Fruit fly (Drosophila melanogaster) whole organism, embryonic: ENCODE measurements around the gene CG4467.

ENCODE experiments used
- B-H2 ChIP-seq: fragments of 200-800 bp; sonication (Bioruptor generic); optimal IDR thresholded peaks from 2 replicates; lab custom pipeline; 2018; ENCODE audit warnings: missing biosample characterization, mild to moderate bottlenecking, missing genetic modification characterization
- Bgb ChIP-seq: fragments of 200-800 bp; sonication (Bioruptor generic); IDR thresholded peaks from 2 replicates; pipeline ENCODE4 v1.3.6; 2022; ENCODE audit warnings: missing biosample characterization, missing genetic modification characterization; ENCODE audit not compliant: partially characterized antibody
- CG10543 ChIP-seq: fragments of 200-800 bp; sonication (Bioruptor generic); optimal IDR thresholded peaks from 3 replicates; lab custom pipeline; 2017; ENCODE audit warnings: missing biosample characterization, mild to moderate bottlenecking, missing genetic modification characterization, moderate library complexity
- CG12071 ChIP-seq: fragments of 200-800 bp; sonication (Bioruptor generic); optimal IDR thresholded peaks from 3 replicates; lab custom pipeline; 2018; ENCODE audit warnings: missing biosample characterization, mild to moderate bottlenecking, missing genetic modification characterization
- CG13894 ChIP-seq: fragments of 200-800 bp; sonication (Bioruptor generic); optimal IDR thresholded peaks from 3 replicates; lab custom pipeline; 2018; ENCODE audit warnings: missing biosample characterization, mild to moderate bottlenecking, missing genetic modification characterization, moderate library complexity
- CG14050 ChIP-seq: fragments of 200-800 bp; sonication (Bioruptor generic); IDR thresholded peaks from 3 replicates; pipeline ENCODE4 v1.3.6; 2022; ENCODE audit warnings: missing biosample characterization, missing genetic modification characterization
- CG18599 ChIP-seq: fragments of 200-800 bp; sonication (Bioruptor generic); optimal IDR thresholded peaks from 3 replicates; lab custom pipeline; 2017; ENCODE audit warnings: missing biosample characterization, missing genetic modification characterization, mild to moderate bottlenecking, moderate library complexity, missing genetic modification reagents
- CG3163 ChIP-seq: fragments of 200-800 bp; sonication (Bioruptor generic); optimal IDR thresholded peaks from 3 replicates; lab custom pipeline; 2016; ENCODE audit warnings: missing biosample characterization, missing genetic modification characterization
- CG32772 ChIP-seq: fragments of 200-800 bp; sonication (Bioruptor generic); IDR thresholded peaks from 2 replicates; pipeline ENCODE4 v1.3.6; 2022; ENCODE audit warnings: missing biosample characterization, missing genetic modification characterization
- CG33557 ChIP-seq: fragments of 200-800 bp; sonication (Bioruptor generic); optimal IDR thresholded peaks from 2 replicates; lab custom pipeline; 2019; ENCODE audit warnings: missing biosample characterization, mild to moderate bottlenecking, missing genetic modification characterization, moderate library complexity
- CG42726 ChIP-seq: fragments of 200-800 bp; sonication (Bioruptor generic); IDR thresholded peaks from 2 replicates; pipeline ENCODE4 v1.3.6; 2022; ENCODE audit warnings: missing biosample characterization, missing genetic modification characterization; ENCODE audit not compliant: partially characterized antibody
- CG7556 ChIP-seq: fragments of 200-800 bp; sonication (Bioruptor generic); optimal IDR thresholded peaks from 2 replicates; lab custom pipeline; 2017; ENCODE audit warnings: missing biosample characterization, mild to moderate bottlenecking, missing genetic modification characterization
- CG7786 ChIP-seq: fragments of 200-800 bp; sonication (Bioruptor generic); optimal IDR thresholded peaks from 2 replicates; lab custom pipeline; 2016; ENCODE audit warnings: missing biosample characterization, missing genetic modification characterization
- CG7963 ChIP-seq: fragments of 200-800 bp; sonication (Bioruptor generic); IDR thresholded peaks from 3 replicates; pipeline ENCODE4 v1.3.6; 2022; ENCODE audit warnings: missing biosample characterization, missing genetic modification characterization; ENCODE audit not compliant: partially characterized antibody
- CG9437 ChIP-seq: fragments of 200-800 bp; sonication (Bioruptor generic); optimal IDR thresholded peaks from 2 replicates; lab custom pipeline; 2018; ENCODE audit warnings: missing biosample characterization, mild to moderate bottlenecking, missing genetic modification characterization
- CG9876 ChIP-seq: fragments of 200-800 bp; sonication (Bioruptor generic); optimal IDR thresholded peaks from 2 replicates; lab custom pipeline; 2016; ENCODE audit warnings: missing biosample characterization, missing genetic modification characterization
- CHES-1-like ChIP-seq: fragments of 200-800 bp; sonication (Bioruptor generic); optimal IDR thresholded peaks from 2 replicates; lab custom pipeline; 2016; ENCODE audit warnings: missing biosample characterization, missing genetic modification characterization
- Camta ChIP-seq: fragments of 200-800 bp; sonication (Bioruptor generic); optimal IDR thresholded peaks from 2 replicates; lab custom pipeline; 2016; ENCODE audit warnings: missing biosample characterization, missing genetic modification characterization
- CoRest ChIP-seq: fragments of 200-800 bp; sonication (Bioruptor generic); optimal IDR thresholded peaks from 3 replicates; lab custom pipeline; 2018; ENCODE audit warnings: missing biosample characterization, mild to moderate bottlenecking, missing genetic modification characterization, moderate library complexity
- D19A ChIP-seq: fragments of 200-800 bp; optimal IDR thresholded peaks from 3 replicates; lab custom pipeline; 2019; ENCODE audit warnings: missing biosample characterization, mild to moderate bottlenecking, missing genetic modification characterization, moderate library complexity
- Fer1 ChIP-seq: fragments of 200-800 bp; sonication (Bioruptor generic); optimal IDR thresholded peaks from 2 replicates; lab custom pipeline; 2017; ENCODE audit warnings: missing biosample characterization, mild to moderate bottlenecking, missing genetic modification characterization
- H2.0 ChIP-seq: fragments of 200-800 bp; sonication (Bioruptor generic); IDR thresholded peaks from 2 replicates; pipeline ENCODE4 v1.3.6; 2022; ENCODE audit warnings: missing biosample characterization, missing genetic modification characterization
- HLH4C ChIP-seq: fragments of 200-800 bp; sonication (Bioruptor generic); IDR thresholded peaks from 3 replicates; pipeline ENCODE4 v1.3.6; 2022; ENCODE audit warnings: missing biosample characterization, missing genetic modification characterization; ENCODE audit not compliant: partially characterized antibody
- Hand ChIP-seq: fragments of 200-800 bp; sonication (Bioruptor generic); optimal IDR thresholded peaks from 2 replicates; lab custom pipeline; 2017; ENCODE audit warnings: mild to moderate bottlenecking, missing biosample characterization, missing genetic modification reagents, missing genetic modification characterization
- Hmr ChIP-seq: fragments of 200-800 bp; sonication (Bioruptor generic); optimal IDR thresholded peaks from 3 replicates; lab custom pipeline; 2017; ENCODE audit warnings: mild to moderate bottlenecking, missing biosample characterization, missing genetic modification reagents, missing genetic modification characterization
- TFAM ChIP-seq: fragments of 200-800 bp; sonication (Bioruptor generic); optimal IDR thresholded peaks from 2 replicates; lab custom pipeline; 2017; ENCODE audit warnings: missing biosample characterization, missing genetic modification characterization, inconsistent platforms
- Trl ChIP-seq, 3 experiments: fragments of >200 bp in 2 of 3; fragments of 200-800 bp in 1 of 3; sonication (Bioruptor generic) in 1 of 3; optimal IDR thresholded peaks; 2 replicates in 1 of 3; 3 replicates in 2 of 3; lab custom pipeline; 2016 to 2017; ENCODE audit warnings: missing biosample characterization in 1 of 3, missing genetic modification characterization in 1 of 3
- abd-A ChIP-seq: fragments of 200-800 bp; sonication (Bioruptor generic); optimal IDR thresholded peaks from 3 replicates; lab custom pipeline; 2019; ENCODE audit warnings: missing biosample characterization, mild to moderate bottlenecking, missing genetic modification characterization, moderate library complexity
- az2 ChIP-seq: fragments of 200-800 bp; sonication (Bioruptor generic); optimal IDR thresholded peaks from 3 replicates; lab custom pipeline; 2016; ENCODE audit warnings: missing biosample characterization, missing genetic modification characterization
- cas ChIP-seq: fragments of 200-800 bp; sonication (Bioruptor generic); IDR thresholded peaks from 2 replicates; pipeline ENCODE4 v1.3.6; 2022; ENCODE audit warnings: missing biosample characterization, missing genetic modification characterization
- chinmo ChIP-seq: fragments of 200-800 bp; sonication (Bioruptor generic); IDR thresholded peaks from 4 replicates; pipeline ENCODE4 v1.3.6; 2022; ENCODE audit warnings: missing biosample characterization, missing genetic modification characterization; ENCODE audit not compliant: partially characterized antibody
- chm ChIP-seq: fragments of 200-800 bp; sonication (Bioruptor generic); IDR thresholded peaks from 2 replicates; pipeline ENCODE4 v1.3.6; 2022; ENCODE audit warnings: missing biosample characterization, missing genetic modification characterization
- crc ChIP-seq: fragments of 200-800 bp; sonication (Bioruptor generic); optimal IDR thresholded peaks from 2 replicates; lab custom pipeline; 2016; ENCODE audit warnings: missing biosample characterization, missing genetic modification characterization
- ewg ChIP-seq: fragments of 200-800 bp; sonication (Bioruptor generic); optimal IDR thresholded peaks from 3 replicates; lab custom pipeline; 2017; ENCODE audit warnings: mild to moderate bottlenecking, missing biosample characterization, missing genetic modification reagents, missing genetic modification characterization
- gem ChIP-seq: fragments of 200-800 bp; sonication (Bioruptor generic); optimal IDR thresholded peaks from 2 replicates; lab custom pipeline; 2019; ENCODE audit warnings: missing biosample characterization, mild to moderate bottlenecking, missing genetic modification characterization, moderate library complexity
- gsb-n ChIP-seq: fragments of 200-800 bp; sonication (Bioruptor generic); optimal IDR thresholded peaks from 3 replicates; lab custom pipeline; 2018; ENCODE audit warnings: missing biosample characterization, mild to moderate bottlenecking, missing genetic modification characterization
- her ChIP-seq: fragments of 200-800 bp; sonication (Bioruptor generic); optimal IDR thresholded peaks from 2 replicates; lab custom pipeline; 2016; ENCODE audit warnings: missing biosample characterization, missing genetic modification characterization
- lilli ChIP-seq: fragments of 200-800 bp; sonication (Bioruptor generic); optimal IDR thresholded peaks from 3 replicates; lab custom pipeline; 2016; ENCODE audit warnings: missing biosample characterization, missing genetic modification characterization
- lmd ChIP-seq: fragments of 200-800 bp; sonication (Bioruptor generic); IDR thresholded peaks from 2 replicates; pipeline ENCODE4 v1.3.6; 2022; ENCODE audit warnings: missing biosample characterization, missing genetic modification characterization
- luna ChIP-seq: fragments of 200-800 bp; sonication (Bioruptor generic); optimal IDR thresholded peaks from 2 replicates; lab custom pipeline; 2016; ENCODE audit warnings: missing biosample characterization, missing genetic modification characterization
- nom ChIP-seq: fragments of 200-800 bp; sonication (Bioruptor generic); optimal IDR thresholded peaks from 2 replicates; lab custom pipeline; 2017; ENCODE audit warnings: missing biosample characterization, missing genetic modification characterization, mild to moderate bottlenecking, moderate library complexity, missing genetic modification reagents
- pfk ChIP-seq: fragments of 200-800 bp; sonication (Bioruptor generic); optimal IDR thresholded peaks from 2 replicates; lab custom pipeline; 2018; ENCODE audit warnings: missing biosample characterization, mild to moderate bottlenecking, missing genetic modification characterization, moderate library complexity
- pho ChIP-seq: fragments of 200-800 bp; sonication (Bioruptor generic); optimal IDR thresholded peaks from 2 replicates; lab custom pipeline; 2016; ENCODE audit warnings: missing biosample characterization, missing genetic modification characterization
- sens ChIP-seq: fragments of 200-800 bp; sonication (Bioruptor generic); peaks from one replicate; lab custom pipeline; 2016; ENCODE audit warnings: missing biosample characterization, missing genetic modification characterization
- sens-2 ChIP-seq: fragments of 200-800 bp; sonication (Bioruptor generic); IDR thresholded peaks from 2 replicates; pipeline ENCODE4 v1.3.6; 2022; ENCODE audit warnings: missing biosample characterization, missing genetic modification characterization
- seq ChIP-seq: fragments of 200-800 bp; sonication (Bioruptor generic); IDR thresholded peaks from 2 replicates; pipeline ENCODE4 v1.3.6; 2022; ENCODE audit warnings: missing biosample characterization, missing genetic modification characterization
- sima ChIP-seq: fragments of 200-800 bp; sonication (Bioruptor generic); optimal IDR thresholded peaks from 2 replicates; lab custom pipeline; 2016; ENCODE audit warnings: missing biosample characterization, missing genetic modification characterization
- ssp ChIP-seq: fragments of 200-800 bp; sonication (Bioruptor generic); IDR thresholded peaks from 2 replicates; pipeline ENCODE4 v1.3.6; 2022; ENCODE audit warnings: missing biosample characterization, missing genetic modification characterization

The CG4467 gene

dm6 chr3R:23248853-23249573 is at the start of gene CG4467 (continued):
- TF ChIP-seq sens-2 (GFP tag; lab: Robert Waterston, UW) (no peak), CG10543 (GFP tag; lab: Kevin White, UChicago) (peak; percentile 5), CG32772 (GFP tag; lab: Robert Waterston, UW) (no peak), Bgb (GFP tag; lab: Robert Waterston, UW) (peak; percentile 25; the same call in 1 of the 2 replicates), sens (peak; percentile 11), chinmo (GFP tag; lab: Robert Waterston, UW) (0 out of 4 replicates have a peak, but pooled peaks have one; percentile 24), Fer1 (GFP tag; lab: Kevin White, UChicago) (peak; percentile 29), CG9876 (GFP tag; lab: Kevin White, UChicago) (no peak), lilli (GFP tag; lab: Kevin White, UChicago) (peak; percentile 9), CoRest (tag; lab: Kevin White, UChicago) (no peak), CG42726 (GFP tag; lab: Robert Waterston, UW) (peak; percentile 48; the same call in 1 of the 2 replicates), H2.0 (no peak), D19A (tag; lab: Kevin White, UChicago) (peak; percentile 97), Hand (GFP tag; lab: Kevin White, UChicago) (peak; percentile 13), seq (GFP tag; lab: Robert Waterston, UW) (peak; percentile 84; the same call in 1 of the 2 replicates), gem (peak; percentile 27), CHES-1-like (no peak), pho (GFP tag; lab: Kevin White, UChicago) (no peak), CG7963 (no peak), cas (GFP tag; lab: Robert Waterston, UW) (no peak), sima (GFP tag; lab: Kevin White, UChicago) (no peak), lmd (GFP tag; lab: Robert Waterston, UW) (no peak), CG9437 (GFP tag; lab: Kevin White, UChicago) (no peak), az2 (GFP tag; lab: Kevin White, UChicago) (peak; percentile 6), CG13894 (peak; percentile 96), B-H2 (GFP tag; lab: Kevin White, UChicago) (peak; percentile 17), CG14050 (GFP tag; lab: Robert Waterston, UW) (no peak), chm (no peak), CG33557 (GFP tag; lab: Kevin White, UChicago) (no peak), ssp (GFP tag; lab: Robert Waterston, UW) (no peak), HLH4C (GFP tag; lab: Robert Waterston, UW) (no peak), her (GFP tag; lab: Kevin White, UChicago) (peak; percentile 0), abd-A (tag; lab: Kevin White, UChicago) (peak; percentile 95), crc (GFP tag; lab: Kevin White, UChicago) (no peak), CG3163 (GFP tag; lab: Kevin White, UChicago) (no peak), TFAM (GFP tag; lab: Kevin White, UChicago) (no peak), CG18599 (peak; percentile 56), ewg (peak; percentile 30), nom (GFP tag; lab: Kevin White, UChicago) (peak; percentile 3), CG7786 (GFP tag; lab: Kevin White, UChicago) (no peak), luna (GFP tag; lab: Kevin White, UChicago) (no peak), Hmr (GFP tag; lab: Kevin White, UChicago) (peak; percentile 29), pfk (peak; percentile 6), CG7556 (peak; percentile 4), CG12071 (GFP tag; lab: Kevin White, UChicago) (peak; percentile 49), gsb-n (tag; lab: Kevin White, UChicago) (no peak), Trl (optimal IDR thresholded peaks at IDR 0.05; lab: Kevin White, UChicago) (peak; percentile 88), Trl (GFP tag; optimal IDR thresholded peaks at IDR 0.05; lab: Kevin White, UChicago) (peak; percentile 39), Camta (no peak)
